Worm (Caenorhabditis elegans) whole organism, L1 larva: Measurements from ENCODE around the gene pkc-3.

Experiments
- C04F5.9 ChIP-seq: sonication (generic microtip); optimal IDR thresholded peaks from 2 replicates; lab custom pipeline; 2016; ENCODE audit warnings: missing genetic modification characterization, missing compliant biosample characterization
- C16A3.4 ChIP-seq: fragments of 150-350 bp; optimal IDR thresholded peaks from 2 replicates; lab custom pipeline; 2014; ENCODE audit warnings: missing biosample characterization, missing genetic modification characterization
- Y116A8C.19 ChIP-seq: sonication (generic microtip); optimal IDR thresholded peaks from 2 replicates; lab custom pipeline; 2016; ENCODE audit warnings: missing compliant biosample characterization, missing genetic modification characterization, borderline replicate concordance
- ama-1 ChIP-seq: fragments of 150-350 bp; optimal IDR thresholded peaks from 2 replicates; lab custom pipeline; 2014
- blmp-1 ChIP-seq: fragments of 150-350 bp; optimal IDR thresholded peaks from 2 replicates; lab custom pipeline; 2014; ENCODE audit warnings: missing biosample characterization, missing genetic modification characterization
- ceh-63 ChIP-seq: fragments of 200-800 bp; sonication (Bioruptor generic); optimal IDR thresholded peaks from 2 replicates; lab custom pipeline; 2018; ENCODE audit warnings: mild to moderate bottlenecking, missing genetic modification characterization, missing compliant biosample characterization
- ceh-82 ChIP-seq, 3 experiments: fragments of 150-350 bp in 1 of 3; sonication (generic microtip) in 2 of 3; optimal IDR thresholded peaks; 2 replicates each; lab custom pipeline; 2014 to 2017; ENCODE audit warnings: missing biosample characterization in 3 of 3, missing genetic modification characterization in 3 of 3
- efl-1 ChIP-seq, 4 experiments: fragments of 150-350 bp; optimal IDR thresholded peaks in 3 of 4; peaks in 1 of 4; 1 replicate in 1 of 4; 2 replicates in 3 of 4; lab custom pipeline; 2014; ENCODE audit warnings: missing biosample characterization in 2 of 4, missing genetic modification characterization in 2 of 4, missing genetic modification reagents in 2 of 4
- egl-13 ChIP-seq: sonication (generic microtip); optimal IDR thresholded peaks from 2 replicates; lab custom pipeline; 2016; ENCODE audit warnings: missing genotype, missing genetic modification reagents, missing genetic modification characterization, missing compliant biosample characterization
- elt-2 ChIP-seq: sonication (generic microtip); optimal IDR thresholded peaks from 2 replicates; lab custom pipeline; 2016; ENCODE audit warnings: missing genetic modification characterization, mild to moderate bottlenecking, inconsistent platforms, missing compliant biosample characterization, missing genetic modification reagents
- fkh-4 ChIP-seq: sonication (generic microtip); optimal IDR thresholded peaks from 2 replicates; lab custom pipeline; 2016; ENCODE audit warnings: missing compliant biosample characterization, missing genetic modification characterization, borderline replicate concordance
- fos-1 ChIP-seq: fragments of 150-350 bp; optimal IDR thresholded peaks from 2 replicates; lab custom pipeline; 2014; ENCODE audit warnings: missing biosample characterization, missing genetic modification characterization
- hlh-17 ChIP-seq: fragments of 200-800 bp; sonication (Bioruptor generic); optimal IDR thresholded peaks from 2 replicates; lab custom pipeline; 2018; ENCODE audit warnings: missing genetic modification characterization, mild to moderate bottlenecking, missing compliant biosample characterization, moderate library complexity, borderline replicate concordance
- hlh-4 ChIP-seq: sonication (generic microtip); optimal IDR thresholded peaks from 2 replicates; lab custom pipeline; 2016; ENCODE audit warnings: mild to moderate bottlenecking, missing genetic modification characterization, missing compliant biosample characterization
- irx-1 ChIP-seq: sonication (generic microtip); optimal IDR thresholded peaks from 2 replicates; lab custom pipeline; 2016; ENCODE audit warnings: missing genetic modification characterization, missing compliant biosample characterization
- isw-1 ChIP-seq: fragments of 200-800 bp; sonication (Bioruptor generic); IDR thresholded peaks from 2 replicates; pipeline ENCODE4 v1.3.6; 2022; ENCODE audit warnings: missing genetic modification characterization, missing compliant biosample characterization
- lin-15B ChIP-seq: fragments of 150-350 bp; sonication (generic microtip); optimal IDR thresholded peaks from 3 replicates; lab custom pipeline; 2014; ENCODE audit warnings: missing biosample characterization, missing genetic modification characterization
- lin-35 ChIP-seq, 2 experiments: fragments of 150-350 bp; optimal IDR thresholded peaks; 2 replicates each; lab custom pipeline; 2014; ENCODE audit warnings: missing biosample characterization in 2 of 2, missing genetic modification characterization in 2 of 2, missing genetic modification reagents in 2 of 2
- lin-39 ChIP-seq: fragments of 150-350 bp; optimal IDR thresholded peaks from 2 replicates; lab custom pipeline; 2014; ENCODE audit warnings: missing biosample characterization, missing genetic modification reagents, missing genetic modification characterization
- mab-9 ChIP-seq: fragments of 200-800 bp; sonication (Bioruptor generic); IDR thresholded peaks from 2 replicates; pipeline ENCODE4 v1.3.6; 2022; ENCODE audit warnings: missing genetic modification reagents, missing genetic modification characterization, missing compliant biosample characterization
- mdl-1 ChIP-seq, 2 experiments: fragments of 150-350 bp; optimal IDR thresholded peaks; 2 replicates each; lab custom pipeline; 2014 to 2017; ENCODE audit warnings: missing biosample characterization in 2 of 2, missing genetic modification characterization in 2 of 2, inconsistent platforms in 1 of 2
- mef-2 ChIP-seq: fragments of 150-350 bp; optimal IDR thresholded peaks from 2 replicates; lab custom pipeline; 2014; ENCODE audit warnings: missing biosample characterization, missing genetic modification characterization
- nhr-12 ChIP-seq: sonication (generic microtip); optimal IDR thresholded peaks from 2 replicates; lab custom pipeline; 2017; ENCODE audit warnings: missing biosample characterization, missing genetic modification characterization
- nhr-19 ChIP-seq: fragments of 200-800 bp; sonication (Bioruptor generic); conservative IDR thresholded peaks from 2 replicates; pipeline ENCODE4 v1.3.6; 2022; ENCODE audit warnings: missing genetic modification characterization, missing compliant biosample characterization
- nhr-20 ChIP-seq: sonication (generic microtip); optimal IDR thresholded peaks from 2 replicates; lab custom pipeline; 2016; ENCODE audit warnings: mild to moderate bottlenecking, missing genetic modification characterization, missing compliant biosample characterization
- nhr-237 ChIP-seq: fragments of 150-350 bp; optimal IDR thresholded peaks from 2 replicates; lab custom pipeline; 2014; ENCODE audit warnings: missing biosample characterization, missing genetic modification characterization
- nhr-28 ChIP-seq: fragments of 150-350 bp; optimal IDR thresholded peaks from 2 replicates; lab custom pipeline; 2014; ENCODE audit warnings: missing biosample characterization, missing genetic modification characterization
- nhr-76 ChIP-seq: sonication (generic microtip); optimal IDR thresholded peaks from 2 replicates; lab custom pipeline; 2017; ENCODE audit warnings: missing biosample characterization, missing genetic modification characterization
- nhr-84 ChIP-seq: sonication (generic microtip); optimal IDR thresholded peaks from 2 replicates; lab custom pipeline; 2017; ENCODE audit warnings: missing biosample characterization, missing genetic modification characterization
- nhr-85 ChIP-seq: sonication (generic microtip); peaks from one replicate; lab custom pipeline; 2016; ENCODE audit warnings: missing genetic modification characterization, inconsistent platforms, missing compliant biosample characterization
- pag-3 ChIP-seq: sonication (generic microtip); optimal IDR thresholded peaks from 2 replicates; lab custom pipeline; 2017; ENCODE audit warnings: missing genetic modification characterization, mild to moderate bottlenecking, missing compliant biosample characterization, antibody characterized with exemption, borderline replicate concordance; ENCODE audit not compliant: insufficient read depth
- pax-3 ChIP-seq: fragments of 200-800 bp; sonication (Bioruptor generic); optimal IDR thresholded peaks from 2 replicates; lab custom pipeline; 2018; ENCODE audit warnings: mild to moderate bottlenecking, missing genetic modification characterization, moderate library complexity, missing compliant biosample characterization
- pqm-1 ChIP-seq: sonication (generic microtip); optimal IDR thresholded peaks from 3 replicates; lab custom pipeline; 2017; ENCODE audit warnings: missing biosample characterization, missing genetic modification characterization
- skn-1 ChIP-seq: fragments of 150-350 bp; optimal IDR thresholded peaks from 2 replicates; lab custom pipeline; 2014; ENCODE audit warnings: missing biosample characterization, missing genetic modification characterization
- snpc-4 ChIP-seq: fragments of 150-350 bp; optimal IDR thresholded peaks from 2 replicates; lab custom pipeline; 2014; ENCODE audit warnings: missing biosample characterization, missing genetic modification characterization
- snu-23 ChIP-seq: sonication (generic microtip); optimal IDR thresholded peaks from 2 replicates; lab custom pipeline; 2016; ENCODE audit warnings: missing genetic modification characterization, missing compliant biosample characterization
- sup-37 ChIP-seq: fragments of 200-800 bp; sonication (Bioruptor generic); optimal IDR thresholded peaks from 2 replicates; lab custom pipeline; 2018; ENCODE audit warnings: mild to moderate bottlenecking, missing genetic modification characterization, missing compliant biosample characterization
- swsn-7 ChIP-seq: sonication (generic microtip); optimal IDR thresholded peaks from 2 replicates; lab custom pipeline; 2016; ENCODE audit warnings: missing genetic modification characterization, missing compliant biosample characterization
- tlp-1 ChIP-seq: fragments of 150-350 bp; optimal IDR thresholded peaks from 2 replicates; lab custom pipeline; 2014; ENCODE audit warnings: missing biosample characterization, missing genetic modification characterization
- unc-30 ChIP-seq: sonication (generic microtip); optimal IDR thresholded peaks from 2 replicates; lab custom pipeline; 2017; ENCODE audit warnings: missing biosample characterization, missing genetic modification characterization
- unc-98 ChIP-seq: fragments of 200-800 bp; sonication (Bioruptor generic); IDR thresholded peaks from 2 replicates; pipeline ENCODE4 v1.3.6; 2022; ENCODE audit warnings: missing genetic modification characterization, missing compliant biosample characterization
- ztf-4 ChIP-seq: fragments of 150-350 bp; optimal IDR thresholded peaks from 2 replicates; lab custom pipeline; 2014; ENCODE audit warnings: missing biosample characterization, missing genetic modification characterization

pkc-3 gene

ce11 chrII:5373275-5374047, 6.4 kb upstream of the pkc-3 start, which contains the start of the genes agt-2 and F09E5.3 (continued):
- TF ChIP-seq sup-37 (GFP tag; lab: Kevin White, UChicago) (peak; percentile 79), egl-13 (tag; lab: Kevin White, UChicago) (peak; percentile 84), pax-3 (tag; lab: Kevin White, UChicago) (peak; percentile 83), hlh-17 (no peak), lin-39 (tag; lab: Kevin White, UChicago) (peak; percentile 94), irx-1 (tag; lab: Kevin White, UChicago) (peak; percentile 91), C04F5.9 (tag; lab: Kevin White, UChicago) (peak; percentile 81), unc-98 (GFP tag; lab: Robert Waterston, UW) (no peak), fos-1 (tag; lab: Kevin White, UChicago) (peak; percentile 89), nhr-12 (tag; lab: Kevin White, UChicago) (no peak), snpc-4 (tag; lab: Kevin White, UChicago) (peak; percentile 89), nhr-76 (no peak), fkh-4 (tag; lab: Kevin White, UChicago) (peak; percentile 13), swsn-7 (tag; lab: Kevin White, UChicago) (peak; percentile 96), mef-2 (tag; lab: Kevin White, UChicago) (peak; percentile 28), isw-1 (GFP tag; lab: Robert Waterston, UW) (peak; percentile 86), ceh-63 (no peak), nhr-28 (tag; lab: Kevin White, UChicago) (no peak), hlh-4 (tag; lab: Kevin White, UChicago) (no peak), tlp-1 (no peak), Y116A8C.19 (tag; lab: Kevin White, UChicago) (no peak), C16A3.4 (tag; lab: Kevin White, UChicago) (peak; percentile 95), blmp-1 (peak; percentile 81), nhr-19 (peak; percentile 93), snu-23 (GFP tag; lab: Kevin White, UChicago) (peak; percentile 98), lin-35 (GFP tag; optimal IDR thresholded peaks at IDR 0.05; lab: Kevin White, UChicago) (peak; percentile 93), skn-1 (peak; percentile 94), mdl-1 (tag; optimal IDR thresholded peaks at IDR 0.05; lab: Kevin White, UChicago) (peak in 1 of 2 experiments; percentile 84), pqm-1 (tag; lab: Kevin White, UChicago) (no peak), mab-9 (GFP tag; lab: Robert Waterston, UW) (peak; percentile 88), nhr-84 (no peak), ztf-4 (peak; percentile 91), efl-1 (optimal IDR thresholded peaks at IDR 0.05; lab: Kevin White, UChicago) (peak; percentile 91 to 94), efl-1 (GFP tag; optimal IDR thresholded peaks at IDR 0.05 in 1 of 2; lab: Kevin White, UChicago) (peak; percentile 88 to 99), ceh-82 (tag; optimal IDR thresholded peaks at IDR 0.05; lab: Kevin White, UChicago) (peak; percentile 92 to 95 (median 93)), ama-1 (peak; percentile 86), nhr-237 (tag; lab: Kevin White, UChicago) (peak; percentile 75), pag-3 (tag; lab: Kevin White, UChicago) (no peak), lin-15B (tag; lab: Kevin White, UChicago) (peak; percentile 82), unc-30 (tag; lab: Kevin White, UChicago) (no peak), nhr-20 (tag; lab: Kevin White, UChicago) (peak; percentile 95), nhr-85 (tag; lab: Kevin White, UChicago) (peak; percentile 93)
- TF ChIP-seq, all 84 proteins: peak for 65

DNA sequence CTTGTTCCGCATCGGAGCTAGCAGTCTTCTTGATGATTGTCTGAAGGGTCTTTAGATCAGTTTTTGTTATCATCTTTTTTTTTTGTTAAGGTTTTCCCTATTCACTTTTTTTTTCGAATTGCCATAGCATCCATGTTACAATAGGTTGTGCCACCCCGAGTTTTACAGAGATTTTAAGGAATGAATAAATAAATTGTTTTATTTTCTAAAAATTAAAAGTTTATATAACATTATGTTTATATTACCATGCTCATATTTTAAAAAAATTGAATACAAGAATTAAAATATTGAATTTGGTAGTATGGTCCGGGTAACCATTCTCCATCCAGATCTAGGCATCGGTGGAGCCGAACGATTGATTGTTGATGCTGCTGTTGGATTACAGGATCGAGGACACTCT, 4.9 kb upstream of the pkc-3 start, which contains the start of gene algn-2:
Gene algn-2 (plus strand): TSS at position 301 of the 400 bp plus-strand sequence.
- TF ChIP-seq mab-9 (GFP tag; lab: Robert Waterston, UW) (no peak), elt-2 (tag; lab: Kevin White, UChicago) (peak; percentile 14), ceh-63 (no peak)
